Worm (Caenorhabditis elegans): Measurements from ENCODE around the gene vps-29.

vps-29 gene

ce11 chrIII:10097981-10098380, 14.9 kb downstream of the vps-29 start, which contains the start of gene spop-1:
spop-1 (minus strand) TSS chrIII:10098081.
- TF ChIP-seq snpc-4 (tag; optimal IDR thresholded peaks at IDR 0.05) (no peak), skn-1 (tag; optimal IDR thresholded peaks at IDR 0.05) (no peak), sma-9 (GFP tag; optimal IDR thresholded peaks at IDR 0.05) (no peak), sma-9 (tag; optimal IDR thresholded peaks at IDR 0.05) (no peak), lin-39 (tag; optimal IDR thresholded peaks at IDR 0.05) (no peak), ztf-1 (GFP tag; conservative IDR thresholded peaks at IDR 0.05) (no peak), unc-55 (GFP tag; optimal IDR thresholded peaks at IDR 0.05) (no peak), nhr-6 (tag; optimal IDR thresholded peaks at IDR 0.05) (no peak), ceh-16 (tag; optimal IDR thresholded peaks at IDR 0.05) (no peak), dmd-4 (tag; optimal IDR thresholded peaks at IDR 0.05) (no peak), ceh-82 (tag; optimal IDR thresholded peaks at IDR 0.05) (no peak), peb-1 (tag; optimal IDR thresholded peaks at IDR 0.05) (no peak), ZK546.5 (tag; optimal IDR thresholded peaks at IDR 0.05) (no peak), alr-1 (tag; optimal IDR thresholded peaks at IDR 0.05) (no peak), elt-3 (tag; optimal IDR thresholded peaks at IDR 0.05) (no peak), sem-4 (tag; optimal IDR thresholded peaks at IDR 0.05) (no peak)

- TF ChIP-seq egl-27 (tag; optimal IDR thresholded peaks at IDR 0.05) (peak; percentile 94), dmd-4 (tag; optimal IDR thresholded peaks at IDR 0.05) (no peak), sma-9 (GFP tag; optimal IDR thresholded peaks at IDR 0.05) (peak; percentile 94), sma-9 (tag; optimal IDR thresholded peaks at IDR 0.05) (no peak), alr-1 (tag; optimal IDR thresholded peaks at IDR 0.05) (no peak), nhr-129 (tag; optimal IDR thresholded peaks at IDR 0.05) (peak; percentile 91), ama-1 (optimal IDR thresholded peaks at IDR 0.05) (no peak), nhr-6 (tag; optimal IDR thresholded peaks at IDR 0.05) (peak; percentile 89), nhr-10 (tag; optimal IDR thresholded peaks at IDR 0.05) (no peak), lin-39 (tag; optimal IDR thresholded peaks at IDR 0.05) (no peak), nhr-21 (tag; optimal IDR thresholded peaks at IDR 0.05) (peak; percentile 85), zag-1 (tag; optimal IDR thresholded peaks at IDR 0.05) (peak; percentile 86), mbf-1 (tag; optimal IDR thresholded peaks at IDR 0.05) (no peak), ceh-16 (tag; optimal IDR thresholded peaks at IDR 0.05) (no peak), R02D3.7 (tag; optimal IDR thresholded peaks at IDR 0.05) (peak; percentile 18), fos-1 (tag; optimal IDR thresholded peaks at IDR 0.05) (peak; percentile 80), peb-1 (tag; optimal IDR thresholded peaks at IDR 0.05) (no peak), nhr-237 (tag; optimal IDR thresholded peaks at IDR 0.05) (peak; percentile 60), unc-62 (GFP tag; optimal IDR thresholded peaks at IDR 0.05) (peak; percentile 80), nhr-25 (tag; optimal IDR thresholded peaks at IDR 0.05) (peak; percentile 77), ztf-1 (GFP tag; conservative IDR thresholded peaks at IDR 0.05) (no peak), mdl-1 (tag; optimal IDR thresholded peaks at IDR 0.05) (peak; percentile 96 to 97), ZK546.5 (tag; optimal IDR thresholded peaks at IDR 0.05) (peak; percentile 42), gmeb-1 (tag; optimal IDR thresholded peaks at IDR 0.05) (peak; percentile 77), nhr-77 (tag; optimal IDR thresholded peaks at IDR 0.05) (peak; percentile 59), sma-3 (GFP tag; optimal IDR thresholded peaks at IDR 0.05) (peak; percentile 77), nhr-12 (tag; optimal IDR thresholded peaks at IDR 0.05) (no peak), lin-11 (tag; optimal IDR thresholded peaks at IDR 0.05) (peak; percentile 84), blmp-1 (tag; optimal IDR thresholded peaks at IDR 0.05; ENCODE audit: insufficient read depth) (peak; percentile 20), Y55F3AM.14 (GFP tag; optimal IDR thresholded peaks at IDR 0.05) (peak; percentile 22), unc-39 (tag; optimal IDR thresholded peaks at IDR 0.05) (no peak), mab-5 (tag; optimal IDR thresholded peaks at IDR 0.05) (peak; percentile 85), elt-1 (tag; optimal IDR thresholded peaks at IDR 0.05) (no peak), elt-3 (tag; optimal IDR thresholded peaks at IDR 0.05) (no peak), lsy-2 (tag; optimal IDR thresholded peaks at IDR 0.05) (peak; percentile 81 to 94), unc-55 (GFP tag; optimal IDR thresholded peaks at IDR 0.05) (peak; percentile 92), nhr-23 (tag; optimal IDR thresholded peaks at IDR 0.05) (no peak), ceh-82 (tag; optimal IDR thresholded peaks at IDR 0.05) (peak; percentile 45), ztf-11 (tag; optimal IDR thresholded peaks at IDR 0.05) (no peak), ztf-4 (tag; optimal IDR thresholded peaks at IDR 0.05) (peak; percentile 86), snpc-4 (tag; optimal IDR thresholded peaks at IDR 0.05) (peak; percentile 54), crh-2 (tag; optimal IDR thresholded peaks at IDR 0.05) (peak; percentile 90), nhr-11 (tag; optimal IDR thresholded peaks at IDR 0.05) (no peak), sem-4 (tag; optimal IDR thresholded peaks at IDR 0.05) (peak; percentile 85), aly-2 (tag; optimal IDR thresholded peaks at IDR 0.05) (no peak), lin-13 (GFP tag; optimal IDR thresholded peaks at IDR 0.05) (peak; percentile 83), F13H6.1 (tag; optimal IDR thresholded peaks at IDR 0.05) (peak; percentile 97), C34F6.9 (tag; optimal IDR thresholded peaks at IDR 0.05) (peak; percentile 97), skn-1 (tag; optimal IDR thresholded peaks at IDR 0.05) (no peak)
These were observed 16.3 kb downstream of the vps-29 start for ce11 chrIII:10096525-10096972.

Measured in whole organism, L2 larva.